Worm (Caenorhabditis elegans): ENCODE results near the gene str-236.

str-236 gene

ce11 chrV:1522485-1522884, 5.4 kb downstream of the str-236 start, which contains the start of gene str-243:
Gene str-243 (plus strand): TSS chrV:1522785.
- TF ChIP-seq F13C5.2 (tag; optimal IDR thresholded peaks at IDR 0.05): no peak
- TF ChIP-seq ceh-36 (tag; optimal IDR thresholded peaks at IDR 0.05): no peak
- no peak for TF ChIP-seq ceh-13 (GFP tag; optimal IDR thresholded peaks at IDR 0.05)
- TF ChIP-seq ets-7 (tag; optimal IDR thresholded peaks at IDR 0.05): no peak
- TF ChIP-seq hmg-4 (GFP tag; optimal IDR thresholded peaks at IDR 0.05): no peak
- TF ChIP-seq pes-1 (GFP tag; IDR thresholded peaks at IDR 0.05): no peak
- TF ChIP-seq B0310.2 (tag; optimal IDR thresholded peaks at IDR 0.05): no peak
- no peak for TF ChIP-seq aly-1 (tag; optimal IDR thresholded peaks at IDR 0.05)
- no peak for TF ChIP-seq tbx-37 (GFP tag; conservative IDR thresholded peaks at IDR 0.05)
- no peak for TF ChIP-seq tbx-11 (GFP tag; IDR thresholded peaks at IDR 0.05)
- TF ChIP-seq sea-1 (GFP tag; conservative IDR thresholded peaks at IDR 0.05): no peak
- no peak for TF ChIP-seq ama-1 (optimal IDR thresholded peaks at IDR 0.05)
- TF ChIP-seq tra-4 (tag; optimal IDR thresholded peaks at IDR 0.05): no peak

DNA sequence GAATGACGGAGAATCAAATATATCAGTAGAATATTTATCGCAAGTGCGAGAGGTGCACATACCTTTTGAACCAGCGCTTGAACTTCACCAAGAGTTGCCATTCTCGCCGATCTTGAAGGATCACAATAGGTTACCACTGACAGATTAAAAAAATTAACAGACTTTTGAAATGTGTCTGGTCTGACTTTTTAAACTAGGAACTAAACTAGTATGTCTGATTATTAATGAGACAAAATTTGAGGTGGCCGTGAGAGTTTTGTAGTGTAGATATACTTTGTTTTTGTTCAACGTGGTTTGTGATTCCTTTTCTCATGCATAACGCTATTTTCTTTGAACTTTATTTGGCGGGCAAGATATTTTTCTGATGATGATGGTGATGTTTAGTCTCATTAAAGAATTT, 6.0 kb downstream of the str-236 start, which contains the start of gene str-240:
TSS of gene str-240 (minus strand) at position 101 of the 400 bp plus-strand sequence.
- TF ChIP-seq tra-4 (tag; optimal IDR thresholded peaks at IDR 0.05): no peak
- no peak for TF ChIP-seq tbx-11 (GFP tag; IDR thresholded peaks at IDR 0.05)

ce11 chrV:1511537-1511936, 16.3 kb downstream of the str-236 start, which contains the start of gene nhr-260:
Gene nhr-260 (minus strand): TSS chrV:1511637.
- TF ChIP-seq pes-1 (GFP tag; IDR thresholded peaks at IDR 0.05): no peak
- TF ChIP-seq scrt-1 (GFP tag; IDR thresholded peaks at IDR 0.05): no peak
- TF ChIP-seq ceh-36 (tag; optimal IDR thresholded peaks at IDR 0.05): no peak
- no peak for TF ChIP-seq ceh-13 (GFP tag; optimal IDR thresholded peaks at IDR 0.05)
- TF ChIP-seq aly-1 (tag; optimal IDR thresholded peaks at IDR 0.05): no peak

DNA sequence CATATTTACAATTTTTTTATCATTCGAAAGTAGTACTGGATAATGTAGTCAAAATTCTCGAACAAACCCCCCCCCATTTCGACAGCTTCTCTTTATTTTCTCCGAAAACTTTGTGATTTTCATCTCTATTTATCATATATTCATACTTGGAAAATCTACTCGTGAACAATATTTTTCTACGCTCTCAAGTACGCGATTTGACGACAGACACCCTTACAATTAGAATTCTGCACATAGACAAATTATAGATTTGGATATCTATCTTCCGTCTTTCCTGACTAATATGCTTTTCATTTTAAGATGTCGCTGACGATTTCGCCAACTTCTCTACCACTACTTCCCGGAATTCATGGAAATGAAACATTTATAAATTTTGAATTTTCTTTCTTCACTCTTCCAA, 21.9 kb downstream of the str-236 start, which contains the start of gene sru-28:
TSS of gene sru-28 (plus strand) at position 301 of the 400 bp plus-strand sequence.
- TF ChIP-seq hnd-1 (tag; optimal IDR thresholded peaks at IDR 0.05): no peak
- no peak for TF ChIP-seq hmbx-1 (tag; optimal IDR thresholded peaks at IDR 0.05)
- TF ChIP-seq sea-1 (GFP tag; conservative IDR thresholded peaks at IDR 0.05): no peak
- TF ChIP-seq B0310.2 (tag; optimal IDR thresholded peaks at IDR 0.05): no peak
- no peak for TF ChIP-seq scrt-1 (GFP tag; IDR thresholded peaks at IDR 0.05)
- TF ChIP-seq ceh-13 (GFP tag; optimal IDR thresholded peaks at IDR 0.05): no peak
- no peak for TF ChIP-seq hmg-4 (GFP tag; optimal IDR thresholded peaks at IDR 0.05)
- no peak for TF ChIP-seq tbx-37 (GFP tag; conservative IDR thresholded peaks at IDR 0.05)
- TF ChIP-seq tra-4 (tag; optimal IDR thresholded peaks at IDR 0.05): no peak

DNA sequence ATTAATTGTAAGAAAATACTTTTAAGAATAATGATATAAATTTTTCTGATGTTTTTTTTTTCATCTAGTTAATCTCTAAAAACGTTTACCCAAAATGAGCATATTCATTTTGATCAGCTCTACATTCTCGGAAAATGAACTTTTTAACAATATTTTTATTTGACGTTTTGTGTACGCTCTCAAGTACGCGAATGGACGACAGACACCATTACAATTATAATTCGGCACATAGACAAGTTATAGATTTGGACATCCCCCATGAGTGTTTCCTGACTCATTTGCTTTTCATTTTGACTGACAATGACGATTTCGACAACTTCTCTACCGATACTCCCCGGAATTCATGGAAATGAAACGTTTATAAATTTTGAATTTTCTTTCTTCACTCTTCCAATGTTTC, 28.7 kb downstream of the str-236 start, which contains the start of gene sru-27:
TSS of gene sru-27 (plus strand) at position 301 of the 400 bp plus-strand sequence.
- TF ChIP-seq hmbx-1 (tag; optimal IDR thresholded peaks at IDR 0.05): no peak

DNA sequence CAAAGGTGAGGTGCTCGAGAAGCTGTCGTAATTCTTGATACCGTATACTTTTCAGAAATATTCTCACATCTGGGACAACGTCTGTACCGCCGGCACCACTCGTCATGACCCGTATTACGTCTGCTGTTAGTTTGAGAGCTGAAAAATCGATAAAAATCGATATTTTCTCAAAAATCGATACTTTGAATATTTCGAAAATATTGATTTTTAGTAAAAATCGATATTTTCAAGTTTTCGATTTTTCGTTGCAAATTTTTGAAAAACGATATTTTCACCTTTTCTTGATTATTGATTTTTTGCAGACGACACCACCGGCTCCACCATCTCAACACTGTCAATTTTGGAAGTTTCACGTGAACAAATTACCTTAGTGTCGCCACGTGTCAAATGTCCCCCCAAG, 32.1 kb downstream of the str-236 start:
- no peak for TF ChIP-seq scrt-1 (GFP tag; IDR thresholded peaks at IDR 0.05)
- no peak for TF ChIP-seq tbx-37 (GFP tag; conservative IDR thresholded peaks at IDR 0.05)
- TF ChIP-seq hmg-4 (GFP tag; optimal IDR thresholded peaks at IDR 0.05): no peak
- TF ChIP-seq B0310.2 (tag; optimal IDR thresholded peaks at IDR 0.05): no peak
- no peak for TF ChIP-seq flt-1 (GFP tag; IDR thresholded peaks at IDR 0.05)
- no peak for TF ChIP-seq ets-7 (tag; optimal IDR thresholded peaks at IDR 0.05)
- TF ChIP-seq pes-1 (GFP tag; IDR thresholded peaks at IDR 0.05): no peak
- no peak for TF ChIP-seq aly-1 (tag; optimal IDR thresholded peaks at IDR 0.05)
- TF ChIP-seq sea-1 (GFP tag; conservative IDR thresholded peaks at IDR 0.05): no peak
- no peak for TF ChIP-seq hnd-1 (tag; optimal IDR thresholded peaks at IDR 0.05)
- no peak for TF ChIP-seq hmbx-1 (tag; optimal IDR thresholded peaks at IDR 0.05)
- TF ChIP-seq tra-4 (tag; optimal IDR thresholded peaks at IDR 0.05): no peak
- no peak for TF ChIP-seq ama-1 (optimal IDR thresholded peaks at IDR 0.05)
- TF ChIP-seq ceh-13 (GFP tag; optimal IDR thresholded peaks at IDR 0.05): no peak
- no peak for TF ChIP-seq tbx-11 (GFP tag; IDR thresholded peaks at IDR 0.05)

ce11 chrV:1495334-1495733, 32.6 kb downstream of the str-236 start, which contains the start of gene C38C3.3:
Gene C38C3.3 (plus strand): TSS chrV:1495634.
- no peak for TF ChIP-seq aly-1 (tag; optimal IDR thresholded peaks at IDR 0.05)
- no peak for TF ChIP-seq B0310.2 (tag; optimal IDR thresholded peaks at IDR 0.05)
- TF ChIP-seq hmbx-1 (tag; optimal IDR thresholded peaks at IDR 0.05): no peak
- no peak for TF ChIP-seq tra-4 (tag; optimal IDR thresholded peaks at IDR 0.05)

DNA sequence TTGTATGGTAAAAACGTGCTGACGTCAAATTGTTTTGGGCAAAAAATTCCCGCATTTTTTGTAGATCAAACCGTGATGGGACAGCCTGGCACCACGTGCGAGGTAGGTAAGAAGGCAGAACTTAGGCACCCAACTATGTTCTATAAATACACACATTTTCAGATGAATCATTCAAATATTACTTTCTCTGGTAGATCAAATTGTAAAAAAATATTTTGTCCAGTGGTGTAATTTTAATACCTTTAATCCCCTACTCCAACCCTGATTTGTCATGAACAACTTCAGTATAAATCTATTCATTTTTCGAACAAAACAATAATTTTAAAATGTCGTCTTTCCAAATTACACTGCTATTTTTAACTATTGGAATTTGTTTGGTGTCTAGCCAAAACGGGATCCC, 33.4 kb downstream of the str-236 start, which contains the start of gene spig-7:
TSS of gene spig-7 (plus strand) at position 301 of the 400 bp plus-strand sequence.
- TF ChIP-seq tbx-11 (GFP tag; IDR thresholded peaks at IDR 0.05) (no peak), ceh-36 (tag; optimal IDR thresholded peaks at IDR 0.05) (no peak), flt-1 (GFP tag; IDR thresholded peaks at IDR 0.05) (no peak), hnd-1 (tag; optimal IDR thresholded peaks at IDR 0.05) (no peak), sea-1 (GFP tag; conservative IDR thresholded peaks at IDR 0.05) (no peak), ceh-13 (GFP tag; optimal IDR thresholded peaks at IDR 0.05) (no peak), tra-4 (tag; optimal IDR thresholded peaks at IDR 0.05) (no peak), ama-1 (optimal IDR thresholded peaks at IDR 0.05) (no peak), hmg-4 (GFP tag; optimal IDR thresholded peaks at IDR 0.05) (no peak), F13C5.2 (tag; optimal IDR thresholded peaks at IDR 0.05) (no peak), pes-1 (GFP tag; IDR thresholded peaks at IDR 0.05) (no peak), tbx-37 (GFP tag; conservative IDR thresholded peaks at IDR 0.05) (no peak), ets-7 (tag; optimal IDR thresholded peaks at IDR 0.05) (no peak), scrt-1 (GFP tag; IDR thresholded peaks at IDR 0.05) (no peak), aly-1 (tag; optimal IDR thresholded peaks at IDR 0.05) (no peak), B0310.2 (tag; optimal IDR thresholded peaks at IDR 0.05) (no peak)

Data from whole organism, early embryonic.